Worm (Caenorhabditis elegans): ENCODE data around the gene F36G3.1.

ce11 chrX:9822606-9823264 lies 33.7 kb upstream of the F36G3.1 start:
- no peak for TF ChIP-seq fkh-10 (GFP tag; optimal IDR thresholded peaks at IDR 0.05)
- TF ChIP-seq pqm-1 (tag; optimal IDR thresholded peaks at IDR 0.05): no peak
- no peak for TF ChIP-seq T23F11.4 (GFP tag; optimal IDR thresholded peaks at IDR 0.05)
- no peak for TF ChIP-seq hlh-15 (tag; optimal IDR thresholded peaks at IDR 0.05)

Measured in whole organism, late embryonic.